Worm (Caenorhabditis elegans): ENCODE results near the gene rme-4.
A peak's percentile ranks its signal among the peaks of the same experiment; 100 is the strongest.

ce11 chrX:10353857-10354256, 25.8 kb downstream of the rme-4 start:
- TF ChIP-seq ama-1 (optimal IDR thresholded peaks at IDR 0.05) (no peak), pag-3 (tag; optimal IDR thresholded peaks at IDR 0.05; ENCODE audit: borderline replicate concordance) (no peak), sox-4 (tag; optimal IDR thresholded peaks at IDR 0.05) (no peak), ets-4 (tag; optimal IDR thresholded peaks at IDR 0.05) (no peak), sdc-2 (tag; optimal IDR thresholded peaks at IDR 0.05) (peak; percentile 92), hlh-8 (tag; optimal IDR thresholded peaks at IDR 0.05) (no peak), dmd-4 (tag; optimal IDR thresholded peaks at IDR 0.05; ENCODE audit: borderline replicate concordance) (no peak), pax-1 (tag; optimal IDR thresholded peaks at IDR 0.05) (no peak), odd-2 (tag; optimal IDR thresholded peaks at IDR 0.05) (no peak), C08G9.2 (tag; optimal IDR thresholded peaks at IDR 0.05) (no peak), pqm-1 (tag; optimal IDR thresholded peaks at IDR 0.05) (no peak), unc-42 (tag; optimal IDR thresholded peaks at IDR 0.05) (no peak), fkh-10 (GFP tag; optimal IDR thresholded peaks at IDR 0.05) (no peak), npax-4 (tag; optimal IDR thresholded peaks at IDR 0.05) (no peak)

Measured in whole organism, late embryonic.